Worm (Caenorhabditis elegans) whole organism, early embryonic: Measurements from ENCODE around the gene F45D3.2.
A peak's percentile ranks its signal among the peaks of the same experiment; 100 is the strongest.

Experiments
- B0310.2 ChIP-seq: sonication (generic microtip); optimal IDR thresholded peaks from 2 replicates; lab custom pipeline; 2016; ENCODE audit warnings: mild to moderate bottlenecking, missing genetic modification characterization, missing compliant biosample characterization
- F13C5.2 ChIP-seq: sonication (generic microtip); optimal IDR thresholded peaks from 2 replicates; lab custom pipeline; 2017; ENCODE audit warnings: mild to moderate bottlenecking, missing genetic modification characterization, inconsistent platforms, missing compliant biosample characterization
- aly-1 ChIP-seq: sonication (generic microtip); optimal IDR thresholded peaks from 2 replicates; lab custom pipeline; 2016; ENCODE audit warnings: missing genetic modification characterization, missing compliant biosample characterization
- ama-1 ChIP-seq: fragments of 150-350 bp; optimal IDR thresholded peaks from 2 replicates; lab custom pipeline; 2014
- ceh-13 ChIP-seq: fragments of 200-800 bp; sonication (Bioruptor generic); optimal IDR thresholded peaks from 2 replicates; lab custom pipeline; 2018; ENCODE audit warnings: mild to moderate bottlenecking, missing genetic modification characterization, missing compliant biosample characterization
- ceh-36 ChIP-seq: sonication (generic microtip); optimal IDR thresholded peaks from 2 replicates; lab custom pipeline; 2016; ENCODE audit warnings: missing genetic modification characterization, inconsistent platforms, missing compliant biosample characterization
- ets-7 ChIP-seq: sonication (generic microtip); optimal IDR thresholded peaks from 2 replicates; lab custom pipeline; 2016; ENCODE audit warnings: missing genotype, missing genetic modification characterization, missing compliant biosample characterization
- flt-1 ChIP-seq: fragments of 200-800 bp; sonication (Bioruptor generic); IDR thresholded peaks from 2 replicates; pipeline ENCODE4 v1.3.6; 2022; ENCODE audit warnings: missing genetic modification characterization, missing compliant biosample characterization
- hmbx-1 ChIP-seq: sonication (generic microtip); optimal IDR thresholded peaks from 2 replicates; lab custom pipeline; 2016; ENCODE audit warnings: mild to moderate bottlenecking, missing genetic modification characterization, missing compliant biosample characterization
- hmg-4 ChIP-seq: fragments of 200-800 bp; sonication (Bioruptor generic); optimal IDR thresholded peaks from 2 replicates; lab custom pipeline; 2018; ENCODE audit warnings: mild to moderate bottlenecking, missing genetic modification characterization, missing compliant biosample characterization
- hnd-1 ChIP-seq: sonication (generic microtip); optimal IDR thresholded peaks from 2 replicates; lab custom pipeline; 2016; ENCODE audit warnings: missing genetic modification characterization, missing compliant biosample characterization
- pes-1 ChIP-seq: fragments of 200-800 bp; sonication (Bioruptor generic); IDR thresholded peaks from 2 replicates; pipeline ENCODE4 v1.3.6; 2022; ENCODE audit warnings: missing genetic modification reagents, missing genetic modification characterization, missing compliant biosample characterization
- scrt-1 ChIP-seq: fragments of 200-800 bp; sonication (Bioruptor generic); IDR thresholded peaks from 2 replicates; pipeline ENCODE4 v1.3.6; 2022; ENCODE audit warnings: missing genetic modification characterization, missing compliant biosample characterization
- sea-1 ChIP-seq: fragments of 200-800 bp; sonication (Bioruptor generic); conservative IDR thresholded peaks from 2 replicates; pipeline ENCODE4 v1.3.6; 2022; ENCODE audit warnings: missing genetic modification characterization, missing compliant biosample characterization
- tbx-11 ChIP-seq: fragments of 200-800 bp; sonication (Bioruptor generic); IDR thresholded peaks from 2 replicates; pipeline ENCODE4 v1.3.6; 2022; ENCODE audit warnings: missing genetic modification characterization, missing compliant biosample characterization
- tbx-37 ChIP-seq: fragments of 200-800 bp; sonication (Bioruptor generic); conservative IDR thresholded peaks from 2 replicates; pipeline ENCODE4 v1.3.6; 2022; ENCODE audit warnings: missing genetic modification reagents, missing genetic modification characterization, missing compliant biosample characterization
- tra-4 ChIP-seq: sonication (generic microtip); optimal IDR thresholded peaks from 2 replicates; lab custom pipeline; 2017; ENCODE audit warnings: missing genetic modification characterization, missing compliant biosample characterization

The F45D3.2 gene

DNA sequence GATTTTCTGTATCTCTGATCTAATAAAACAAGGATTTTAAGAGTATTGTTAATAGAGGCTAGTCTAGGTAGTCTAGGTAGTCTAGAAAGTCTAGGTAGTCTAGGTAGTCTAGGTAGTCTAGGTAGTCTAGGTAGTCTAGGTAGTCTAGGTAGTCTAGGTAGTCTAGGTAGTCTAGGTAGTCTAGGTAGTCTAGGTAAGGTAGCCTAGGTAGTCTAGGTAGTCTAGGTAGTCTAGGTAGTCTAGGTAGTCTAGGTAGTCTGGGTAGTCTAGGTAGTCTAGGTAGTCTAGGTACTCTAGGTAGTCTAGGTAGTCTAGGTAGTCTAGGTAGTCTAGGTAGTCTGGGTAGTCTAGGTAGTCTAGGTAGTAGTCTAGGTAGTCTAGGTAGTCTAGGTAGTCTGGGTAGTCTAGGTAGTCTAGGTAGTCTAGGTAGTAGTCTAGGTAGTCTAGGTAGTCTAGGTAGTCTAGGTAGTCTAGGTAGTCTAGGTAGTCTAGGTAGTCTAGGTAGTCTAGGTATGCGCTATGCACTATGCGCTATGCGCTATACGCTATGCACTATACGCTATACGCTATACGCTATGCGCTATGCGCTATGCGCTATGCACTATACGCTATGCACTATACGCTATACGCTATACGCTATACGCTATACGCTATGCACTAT lies 30.8 kb upstream of the F45D3.2 start:
- TF ChIP-seq ceh-36 (tag; lab: Kevin White, UChicago) (peak; percentile 48), hnd-1 (tag; lab: Kevin White, UChicago) (peak; percentile 66)

DNA sequence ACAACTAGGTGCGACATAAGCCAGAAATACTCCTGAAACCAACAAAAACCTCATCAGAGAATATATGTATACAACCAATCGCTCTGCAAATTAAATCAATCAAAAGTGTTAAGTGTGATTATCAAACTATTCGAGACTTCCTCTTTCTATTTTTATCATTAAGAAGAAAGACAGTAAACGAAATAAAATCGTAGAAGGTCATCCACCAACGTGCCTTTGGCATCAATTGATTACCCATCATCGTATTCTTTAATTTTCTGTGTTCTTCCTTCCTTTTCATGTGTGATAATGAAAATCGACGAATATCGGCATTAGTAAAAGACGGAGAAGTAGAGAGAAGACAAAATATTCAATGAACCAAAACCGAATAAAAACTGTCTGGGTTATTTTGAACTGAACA lies 28.9 kb upstream of the F45D3.2 start:
- TF ChIP-seq F13C5.2 (tag; lab: Kevin White, UChicago) (no peak), ceh-36 (tag; lab: Kevin White, UChicago) (no peak), B0310.2 (no peak), scrt-1 (GFP tag; lab: Robert Waterston, UW) (no peak), hmg-4 (GFP tag; lab: Kevin White, UChicago) (no peak), tbx-11 (no peak), hmbx-1 (tag; lab: Kevin White, UChicago) (no peak), sea-1 (no peak), aly-1 (tag; lab: Kevin White, UChicago) (no peak), ama-1 (lab: Kevin White, UChicago) (no peak), ets-7 (tag; lab: Kevin White, UChicago) (no peak), pes-1 (GFP tag; lab: Robert Waterston, UW) (no peak), tbx-37 (GFP tag; lab: Robert Waterston, UW) (no peak), tra-4 (tag; lab: Kevin White, UChicago) (no peak), hnd-1 (tag; lab: Kevin White, UChicago) (no peak)

DNA sequence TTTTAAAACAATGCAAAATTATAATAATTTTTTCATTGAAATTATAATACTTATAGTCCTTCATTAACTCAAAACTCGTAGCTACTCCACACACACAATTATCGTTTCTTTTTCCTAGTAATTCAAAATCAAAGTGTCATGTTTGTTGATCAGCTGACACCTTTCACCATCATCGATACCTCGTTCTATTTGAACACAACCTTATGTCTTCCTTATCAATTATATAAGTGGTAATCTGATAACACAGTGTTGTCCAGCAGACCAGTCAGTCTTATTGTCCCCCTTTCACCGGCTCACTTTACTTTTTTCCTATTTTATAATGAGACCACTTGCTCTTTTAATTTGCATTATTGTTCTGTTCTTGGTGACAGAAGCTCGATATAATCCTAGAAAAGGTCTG lies 28.1 kb upstream of the F45D3.2 start, which contains the start of the genes T28H10.2 and lgmn-1:
Gene T28H10.2 (minus strand): TSS at position 177 of the 400 bp plus-strand sequence.
Gene lgmn-1 (plus strand): TSS at position 284 of the 400 bp plus-strand sequence.
- TF ChIP-seq ets-7 (tag; lab: Kevin White, UChicago) (no peak), hnd-1 (tag; lab: Kevin White, UChicago) (no peak), ceh-36 (tag; lab: Kevin White, UChicago) (no peak), scrt-1 (GFP tag; lab: Robert Waterston, UW) (no peak), tra-4 (tag; lab: Kevin White, UChicago) (no peak), B0310.2 (no peak), F13C5.2 (tag; lab: Kevin White, UChicago) (no peak), hmbx-1 (tag; lab: Kevin White, UChicago) (no peak), aly-1 (tag; lab: Kevin White, UChicago) (no peak), sea-1 (no peak), tbx-37 (GFP tag; lab: Robert Waterston, UW) (no peak), ama-1 (lab: Kevin White, UChicago) (no peak), hmg-4 (GFP tag; lab: Kevin White, UChicago) (no peak), ceh-13 (GFP tag; lab: Kevin White, UChicago) (no peak), tbx-11 (no peak), pes-1 (GFP tag; lab: Robert Waterston, UW) (no peak), flt-1 (GFP tag; lab: Robert Waterston, UW) (no peak)

DNA sequence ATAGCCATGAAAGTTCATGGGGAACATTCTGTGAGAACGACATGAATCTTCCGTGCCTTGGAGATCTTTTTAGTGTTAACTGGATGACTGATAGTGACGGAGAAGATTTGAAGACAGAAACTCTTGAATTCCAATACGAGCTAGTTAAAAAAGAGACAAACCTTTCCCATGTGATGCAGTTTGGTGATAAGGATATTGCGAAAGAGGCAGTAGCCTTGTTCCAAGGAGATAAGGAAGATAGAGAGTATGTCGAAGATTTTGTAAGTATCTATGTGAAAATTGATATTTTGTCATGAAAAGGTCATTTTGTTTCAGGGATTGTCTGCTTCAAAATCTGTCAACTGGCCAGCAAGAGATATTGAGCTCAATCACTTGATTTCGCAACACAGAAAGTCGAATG lies 26.9 kb upstream of the F45D3.2 start:
- TF ChIP-seq tbx-11 = no peak
- TF ChIP-seq tra-4 (tag; lab: Kevin White, UChicago) = no peak
- TF ChIP-seq hmbx-1 (tag; lab: Kevin White, UChicago) = no peak
- TF ChIP-seq F13C5.2 (tag; lab: Kevin White, UChicago) = no peak
- no peak for TF ChIP-seq ceh-36 (tag; lab: Kevin White, UChicago)

DNA sequence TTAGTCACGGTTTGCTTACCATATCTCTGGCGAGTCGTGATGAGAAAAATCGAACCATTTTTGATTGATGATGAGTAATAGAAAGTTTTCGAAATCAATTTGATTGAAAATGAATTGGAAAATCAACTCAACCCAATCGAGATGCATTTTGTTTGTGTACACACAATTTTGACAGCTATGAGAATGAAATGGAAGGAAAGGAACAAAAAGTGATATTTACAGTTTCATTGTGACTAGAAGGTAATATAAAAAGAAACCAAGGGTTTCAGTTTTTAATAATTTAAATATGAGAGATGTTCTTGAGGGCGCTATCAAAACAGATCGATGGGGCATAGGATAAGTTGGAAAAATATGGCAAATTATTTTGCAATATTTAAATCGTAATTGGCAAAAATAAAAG lies 23.7 kb upstream of the F45D3.2 start, which contains the start of gene cal-1:
Gene cal-1 (minus strand): TSS at position 101 of the 400 bp plus-strand sequence.
- no peak for TF ChIP-seq B0310.2
- no peak for TF ChIP-seq tbx-37 (GFP tag; lab: Robert Waterston, UW)
- no peak for TF ChIP-seq F13C5.2 (tag; lab: Kevin White, UChicago)
- TF ChIP-seq pes-1 (GFP tag; lab: Robert Waterston, UW) = no peak
- TF ChIP-seq aly-1 (tag; lab: Kevin White, UChicago) = no peak
- TF ChIP-seq sea-1 = no peak
- no peak for TF ChIP-seq ets-7 (tag; lab: Kevin White, UChicago)
- no peak for TF ChIP-seq hmbx-1 (tag; lab: Kevin White, UChicago)

DNA sequence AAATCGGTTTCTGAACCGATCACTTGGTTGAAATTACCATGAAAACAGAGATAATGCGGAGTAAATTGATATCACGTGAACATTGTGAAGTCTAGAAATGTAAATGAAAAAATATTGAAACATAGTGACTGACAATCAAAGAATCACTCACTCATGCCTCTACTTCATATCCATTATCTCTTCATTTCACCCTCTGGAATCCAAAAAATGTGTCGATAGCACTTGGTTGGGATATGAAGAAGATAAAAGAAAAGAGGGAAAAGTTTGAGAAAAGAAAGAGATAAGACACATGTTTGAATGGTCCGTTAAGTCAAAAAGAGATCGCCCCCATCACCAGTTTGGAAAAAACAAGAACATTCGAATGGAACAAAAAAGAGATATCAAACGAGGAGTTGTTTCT lies 23.1 kb upstream of the F45D3.2 start:
- no peak for TF ChIP-seq hnd-1 (tag; lab: Kevin White, UChicago)

DNA sequence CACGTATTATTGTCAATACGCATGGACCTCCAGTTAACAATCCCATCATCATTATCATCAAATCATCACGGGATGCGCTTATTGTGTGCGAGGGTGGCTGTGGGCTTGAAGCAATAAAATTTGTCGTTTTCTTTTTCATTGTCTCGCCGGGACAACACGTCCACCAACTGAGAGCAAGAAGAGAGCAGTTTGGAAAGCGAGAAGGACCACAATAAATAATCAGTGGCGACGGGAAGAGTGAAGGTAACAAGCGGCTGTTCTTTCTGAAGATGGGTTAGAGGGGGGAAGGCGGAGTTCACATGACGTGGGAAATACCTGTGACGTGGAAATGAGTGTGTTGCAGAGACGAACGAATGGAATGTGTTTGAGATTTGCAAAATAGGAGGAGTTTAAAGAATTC lies 22.1 kb upstream of the F45D3.2 start:
- TF ChIP-seq ama-1 (lab: Kevin White, UChicago) = no peak
- TF ChIP-seq ceh-36 (tag; lab: Kevin White, UChicago) = no peak
- TF ChIP-seq sea-1 = no peak
- no peak for TF ChIP-seq scrt-1 (GFP tag; lab: Robert Waterston, UW)
- no peak for TF ChIP-seq F13C5.2 (tag; lab: Kevin White, UChicago)
- TF ChIP-seq flt-1 (GFP tag; lab: Robert Waterston, UW) = no peak
- TF ChIP-seq B0310.2 = no peak
- no peak for TF ChIP-seq pes-1 (GFP tag; lab: Robert Waterston, UW)

DNA sequence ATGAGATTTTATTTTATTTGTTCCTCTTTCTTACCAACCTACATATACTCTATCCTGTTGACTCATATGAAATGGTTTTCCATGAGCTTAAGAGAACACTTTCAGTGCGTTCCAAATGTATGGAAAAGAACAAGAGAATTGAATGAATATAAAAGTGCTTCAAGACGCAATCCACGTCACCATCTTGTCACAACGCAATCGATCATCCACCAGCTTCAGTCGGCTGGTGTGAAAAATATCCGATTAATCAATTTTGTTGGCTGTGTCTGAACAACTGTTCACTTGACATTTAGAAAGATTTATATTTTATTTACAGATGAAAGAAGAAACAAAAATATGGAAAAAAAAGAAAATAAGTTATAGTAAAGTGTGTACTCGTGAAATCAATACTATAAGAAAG lies 17.5 kb upstream of the F45D3.2 start:
- TF ChIP-seq ets-7 (tag; lab: Kevin White, UChicago) (no peak), ama-1 (lab: Kevin White, UChicago) (no peak), pes-1 (GFP tag; lab: Robert Waterston, UW) (no peak), tbx-11 (no peak), F13C5.2 (tag; lab: Kevin White, UChicago) (no peak), tbx-37 (GFP tag; lab: Robert Waterston, UW) (no peak), flt-1 (GFP tag; lab: Robert Waterston, UW) (no peak), hnd-1 (tag; lab: Kevin White, UChicago) (no peak), scrt-1 (GFP tag; lab: Robert Waterston, UW) (no peak), sea-1 (no peak), tra-4 (tag; lab: Kevin White, UChicago) (no peak), aly-1 (tag; lab: Kevin White, UChicago) (no peak), ceh-13 (GFP tag; lab: Kevin White, UChicago) (no peak), hmg-4 (GFP tag; lab: Kevin White, UChicago) (no peak), ceh-36 (tag; lab: Kevin White, UChicago) (no peak), B0310.2 (no peak), hmbx-1 (tag; lab: Kevin White, UChicago) (no peak)
